Fruit fly (Drosophila melanogaster): ENCODE results near the gene CG7668.

CG7668 gene

dm6 chr3L:20004442-20004869, 1.9 kb downstream of the CG7668 start (continued):
- peak; percentile 88 for TF ChIP-seq sd (tag; optimal IDR thresholded peaks at IDR 0.05)
- no peak for TF ChIP-seq h (optimal IDR thresholded peaks at IDR 0.05)
- no peak for TF ChIP-seq al (GFP tag; IDR thresholded peaks at IDR 0.05)
- TF ChIP-seq CoRest (tag; optimal IDR thresholded peaks at IDR 0.05), result peak; percentile 36
- TF ChIP-seq kay (GFP tag; optimal IDR thresholded peaks at IDR 0.05), result no peak
- no peak for TF ChIP-seq CG14667 (GFP tag; IDR thresholded peaks at IDR 0.05)
- no peak for TF ChIP-seq NC2β (GFP tag; optimal IDR thresholded peaks at IDR 0.05)
- no peak for TF ChIP-seq Doc2 (GFP tag; IDR thresholded peaks at IDR 0.05)
- TF ChIP-seq lov (optimal IDR thresholded peaks at IDR 0.05), result no peak
- no peak for TF ChIP-seq lov (GFP tag; IDR thresholded peaks at IDR 0.05)
- no peak for TF ChIP-seq CG12236 (GFP tag; optimal IDR thresholded peaks at IDR 0.05)
- no peak for TF ChIP-seq CG13775 (GFP tag; optimal IDR thresholded peaks at IDR 0.05)
- no peak for TF ChIP-seq Hsf (GFP tag; optimal IDR thresholded peaks at IDR 0.05)
- peak; percentile 7 for TF ChIP-seq gem (tag; optimal IDR thresholded peaks at IDR 0.05)
- TF ChIP-seq Side (GFP tag; optimal IDR thresholded peaks at IDR 0.05), result no peak
- no peak for TF ChIP-seq psq (GFP tag; optimal IDR thresholded peaks at IDR 0.05)
- peak; percentile 49; the same call in 2 of the 3 replicates for TF ChIP-seq Opbp (GFP tag; IDR thresholded peaks at IDR 0.05; ENCODE audit: partially characterized antibody)
- TF ChIP-seq dm (GFP tag; optimal IDR thresholded peaks at IDR 0.05), result no peak
- no peak for TF ChIP-seq Mrtf (GFP tag; IDR thresholded peaks at IDR 0.05)
- no peak for TF ChIP-seq fd102C (GFP tag; optimal IDR thresholded peaks at IDR 0.05)
- peak; percentile 28 for TF ChIP-seq CG30020 (tag; optimal IDR thresholded peaks at IDR 0.05)
- no peak for TF ChIP-seq p53 (GFP tag; optimal IDR thresholded peaks at IDR 0.05)
- no peak for TF ChIP-seq pros (GFP tag; optimal IDR thresholded peaks at IDR 0.05)
- TF ChIP-seq bab2 (GFP tag; optimal IDR thresholded peaks at IDR 0.05), result no peak
- no peak for TF ChIP-seq Ets97D (GFP tag; optimal IDR thresholded peaks at IDR 0.05)
- no peak for TF ChIP-seq Awh (GFP tag; IDR thresholded peaks at IDR 0.05)
- TF ChIP-seq crc (GFP tag; optimal IDR thresholded peaks at IDR 0.05), result no peak
- TF ChIP-seq grau (tag; optimal IDR thresholded peaks at IDR 0.05), result no peak
- TF ChIP-seq abd-A (tag; optimal IDR thresholded peaks at IDR 0.05), result peak; percentile 96
- TF ChIP-seq CG3281 (GFP tag; optimal IDR thresholded peaks at IDR 0.05), result no peak
- TF ChIP-seq Ravus (GFP tag; IDR thresholded peaks at IDR 0.05), result no peak
- TF ChIP-seq lmd (GFP tag; IDR thresholded peaks at IDR 0.05), result no peak
- peak; percentile 58 for TF ChIP-seq CG10267 (tag; optimal IDR thresholded peaks at IDR 0.05)
- TF ChIP-seq pfk (GFP tag; optimal IDR thresholded peaks at IDR 0.05), result no peak
- TF ChIP-seq vnd (GFP tag; IDR thresholded peaks at IDR 0.05; ENCODE audit: partially characterized antibody), result no peak
- TF ChIP-seq CG12155 (GFP tag; optimal IDR thresholded peaks at IDR 0.05), result no peak
- peak; percentile 7 for TF ChIP-seq nau (GFP tag; optimal IDR thresholded peaks at IDR 0.05)
- no peak for TF ChIP-seq CG2129 (GFP tag; IDR thresholded peaks at IDR 0.05; ENCODE audit: partially characterized antibody)
- no peak for TF ChIP-seq CG9437 (GFP tag; optimal IDR thresholded peaks at IDR 0.05)
- TF ChIP-seq odd (GFP tag; optimal IDR thresholded peaks at IDR 0.05), result no peak
- TF ChIP-seq Hey (tag; optimal IDR thresholded peaks at IDR 0.05), result no peak
- TF ChIP-seq sisA (GFP tag; IDR thresholded peaks at IDR 0.05), result no peak
- peak in 1 of 2 experiments; percentile 45 for TF ChIP-seq bsh (GFP tag; optimal IDR thresholded peaks at IDR 0.05)
- no peak for TF ChIP-seq ems (GFP tag; optimal IDR thresholded peaks at IDR 0.05)
- no peak for TF ChIP-seq ab (GFP tag; optimal IDR thresholded peaks at IDR 0.05)
- no peak for TF ChIP-seq prd (optimal IDR thresholded peaks at IDR 0.05)
- no peak for TF ChIP-seq prd (GFP tag; IDR thresholded peaks at IDR 0.05)
- TF ChIP-seq CG4360 (GFP tag; IDR thresholded peaks at IDR 0.05), result no peak
- no peak for TF ChIP-seq CG6654 (GFP tag; optimal IDR thresholded peaks at IDR 0.05)
- peak; percentile 23; the same call in 1 of the 2 replicates for TF ChIP-seq inv (GFP tag; IDR thresholded peaks at IDR 0.05; ENCODE audit: partially characterized antibody)
- no peak for TF ChIP-seq CG12744 (GFP tag; optimal IDR thresholded peaks at IDR 0.05)
- 0 out of 2 replicates have a peak, but pooled peaks have one; percentile 47 for TF ChIP-seq CG42726 (GFP tag; IDR thresholded peaks at IDR 0.05; ENCODE audit: partially characterized antibody)
